Worm (Caenorhabditis elegans) whole organism, L3 larva: ENCODE results near the gene Y113G7B.11.

Source experiments
- fkh-10 ChIP-seq: sonication (generic microtip); optimal IDR thresholded peaks from 2 replicates; lab custom pipeline; 2017; ENCODE audit warnings: missing biosample characterization, missing genetic modification reagents, missing genetic modification characterization
- lin-15B ChIP-seq: fragments of 150-350 bp; optimal IDR thresholded peaks from 2 replicates; lab custom pipeline; 2014; ENCODE audit warnings: missing biosample characterization, missing genetic modification characterization
- mdl-1 ChIP-seq: fragments of 150-350 bp; optimal IDR thresholded peaks from 2 replicates; lab custom pipeline; 2014; ENCODE audit warnings: missing biosample characterization, missing genetic modification characterization
- nhr-237 ChIP-seq: fragments of 150-350 bp; optimal IDR thresholded peaks from 2 replicates; lab custom pipeline; 2014; ENCODE audit warnings: missing biosample characterization, missing genetic modification characterization
- nhr-28 ChIP-seq: fragments of 150-350 bp; optimal IDR thresholded peaks from 2 replicates; lab custom pipeline; 2014; ENCODE audit warnings: missing biosample characterization, missing genetic modification characterization
- nhr-76 ChIP-seq: fragments of 150-350 bp; sonication (generic microtip); optimal IDR thresholded peaks from 5 replicates; lab custom pipeline; 2014; ENCODE audit warnings: missing biosample characterization, missing genetic modification characterization
- nhr-77 ChIP-seq: fragments of 150-350 bp; optimal IDR thresholded peaks from 2 replicates; lab custom pipeline; 2014; ENCODE audit warnings: missing biosample characterization, missing genetic modification characterization
- snpc-4 ChIP-seq: fragments of 150-350 bp; optimal IDR thresholded peaks from 2 replicates; lab custom pipeline; 2014; ENCODE audit warnings: missing biosample characterization, missing genetic modification characterization
- unc-62 ChIP-seq: fragments of 150-350 bp; sonication (generic microtip); optimal IDR thresholded peaks from 4 replicates; lab custom pipeline; 2014; ENCODE audit warnings: missing biosample characterization, missing genetic modification reagents, missing genetic modification characterization

- TF ChIP-seq mdl-1 (tag; lab: Kevin White, UChicago) (no peak), snpc-4 (no peak), unc-62 (GFP tag; lab: Kevin White, UChicago) (no peak), nhr-76 (no peak), fkh-10 (GFP tag; lab: Kevin White, UChicago) (no peak), nhr-237 (tag; lab: Kevin White, UChicago) (no peak), lin-15B (tag; lab: Kevin White, UChicago) (no peak), nhr-77 (tag; lab: Kevin White, UChicago) (no peak), nhr-28 (tag; lab: Kevin White, UChicago) (no peak)
These were observed 49.3 kb downstream of the Y113G7B.11 start for ce11 chrV:20165808-20166207.
